Fruit fly (Drosophila melanogaster) whole organism, embryonic: ENCODE data around the gene AlaRS.

ENCODE experiments used
- Ada2b ChIP-seq: fragments of 200-800 bp; sonication (Bioruptor generic); IDR thresholded peaks from 2 replicates; pipeline ENCODE4 v1.3.6; 2022; ENCODE audit warnings: missing biosample characterization, missing genetic modification characterization
- Atf6 ChIP-seq: fragments of 200-800 bp; sonication (Bioruptor generic); IDR thresholded peaks from 2 replicates; pipeline ENCODE4 v1.3.6; 2022; ENCODE audit warnings: missing biosample characterization, missing genetic modification characterization
- Bteb2 ChIP-seq: fragments of 200-800 bp; sonication (Bioruptor generic); optimal IDR thresholded peaks from 2 replicates; lab custom pipeline; 2016; ENCODE audit warnings: missing biosample characterization, missing genetic modification characterization
- CG10462 ChIP-seq: fragments of 200-800 bp; sonication (Bioruptor generic); optimal IDR thresholded peaks from 2 replicates; lab custom pipeline; 2016; ENCODE audit warnings: missing biosample characterization, missing genetic modification characterization
- CG11695 ChIP-seq: fragments of 200-800 bp; sonication (Bioruptor generic); IDR thresholded peaks from 3 replicates; pipeline ENCODE4 v1.3.6; 2022; ENCODE audit warnings: missing biosample characterization, missing genetic modification characterization
- CG12219 ChIP-seq: fragments of 200-800 bp; sonication (Bioruptor generic); optimal IDR thresholded peaks from 3 replicates; lab custom pipeline; 2018; ENCODE audit warnings: missing biosample characterization, mild to moderate bottlenecking, missing genetic modification characterization
- CG12236 ChIP-seq: fragments of 200-800 bp; sonication (Bioruptor generic); optimal IDR thresholded peaks from 2 replicates; lab custom pipeline; 2016; ENCODE audit warnings: missing biosample characterization, missing genetic modification characterization
- CG13287 ChIP-seq: fragments of 200-800 bp; sonication (Bioruptor generic); IDR thresholded peaks from 2 replicates; pipeline ENCODE4 v1.3.6; 2022; ENCODE audit warnings: missing biosample characterization, missing genetic modification characterization; ENCODE audit not compliant: partially characterized antibody
- CG15011 ChIP-seq: fragments of 200-800 bp; sonication (Bioruptor generic); optimal IDR thresholded peaks from 3 replicates; lab custom pipeline; 2018; ENCODE audit warnings: missing biosample characterization, mild to moderate bottlenecking, missing genetic modification characterization
- CG15269 ChIP-seq: fragments of 200-800 bp; sonication (Bioruptor generic); optimal IDR thresholded peaks from 2 replicates; lab custom pipeline; 2018; ENCODE audit warnings: missing biosample characterization, mild to moderate bottlenecking, missing genetic modification characterization, moderate library complexity
- CG1529 ChIP-seq: fragments of 200-800 bp; sonication (Bioruptor generic); optimal IDR thresholded peaks from 3 replicates; lab custom pipeline; 2018; ENCODE audit warnings: missing biosample characterization, missing genetic modification characterization
- CG15696 ChIP-seq: fragments of 200-800 bp; sonication (Bioruptor generic); optimal IDR thresholded peaks from 2 replicates; lab custom pipeline; 2019; ENCODE audit warnings: missing biosample characterization, mild to moderate bottlenecking, missing genetic modification characterization, moderate library complexity
- CG17385 ChIP-seq: fragments of 200-800 bp; sonication (Bioruptor generic); optimal IDR thresholded peaks from 3 replicates; lab custom pipeline; 2018; ENCODE audit warnings: missing biosample characterization, mild to moderate bottlenecking, missing genetic modification characterization
- CG18599 ChIP-seq: fragments of 200-800 bp; sonication (Bioruptor generic); optimal IDR thresholded peaks from 3 replicates; lab custom pipeline; 2017; ENCODE audit warnings: missing biosample characterization, missing genetic modification characterization, mild to moderate bottlenecking, moderate library complexity, missing genetic modification reagents
- CG3281 ChIP-seq: fragments of 200-800 bp; sonication (Bioruptor generic); optimal IDR thresholded peaks from 3 replicates; lab custom pipeline; 2017; ENCODE audit warnings: missing biosample characterization, mild to moderate bottlenecking, missing genetic modification characterization
- CG3407 ChIP-seq: fragments of 200-800 bp; sonication (Bioruptor generic); optimal IDR thresholded peaks from 2 replicates; lab custom pipeline; 2018; ENCODE audit warnings: missing biosample characterization, mild to moderate bottlenecking, missing genetic modification characterization
- CG6683 ChIP-seq: fragments of 200-800 bp; sonication (Bioruptor generic); optimal IDR thresholded peaks from 2 replicates; lab custom pipeline; 2017; ENCODE audit warnings: missing biosample characterization, mild to moderate bottlenecking, missing genetic modification characterization, missing genetic modification reagents
- CG6813 ChIP-seq: fragments of 200-800 bp; sonication (Bioruptor generic); optimal IDR thresholded peaks from 2 replicates; lab custom pipeline; 2017; ENCODE audit warnings: missing biosample characterization, missing genetic modification characterization, mild to moderate bottlenecking, moderate library complexity, missing genetic modification reagents
- CG6854 ChIP-seq: fragments of 200-800 bp; sonication (Bioruptor generic); optimal IDR thresholded peaks from 3 replicates; lab custom pipeline; 2017; ENCODE audit warnings: missing biosample characterization, mild to moderate bottlenecking, missing genetic modification characterization
- CG7987 ChIP-seq: fragments of 200-800 bp; sonication (Bioruptor generic); optimal IDR thresholded peaks from 2 replicates; lab custom pipeline; 2018; ENCODE audit warnings: missing biosample characterization, mild to moderate bottlenecking, missing genetic modification characterization, moderate library complexity
- CG9817 ChIP-seq: fragments of 200-800 bp; sonication (Bioruptor generic); optimal IDR thresholded peaks from 2 replicates; lab custom pipeline; 2018; ENCODE audit warnings: missing biosample characterization, mild to moderate bottlenecking, missing genetic modification characterization, moderate library complexity
- CrebB ChIP-seq: fragments of 200-800 bp; sonication (Bioruptor generic); optimal IDR thresholded peaks from 3 replicates; lab custom pipeline; 2018; ENCODE audit warnings: missing biosample characterization, mild to moderate bottlenecking, missing genetic modification characterization
- Dek ChIP-seq: fragments of 200-800 bp; sonication (Bioruptor generic); optimal IDR thresholded peaks from 3 replicates; lab custom pipeline; 2019; ENCODE audit warnings: missing biosample characterization, mild to moderate bottlenecking, missing genetic modification characterization, moderate library complexity
- H2.0 ChIP-seq: fragments of 200-800 bp; sonication (Bioruptor generic); IDR thresholded peaks from 2 replicates; pipeline ENCODE4 v1.3.6; 2022; ENCODE audit warnings: missing biosample characterization, missing genetic modification characterization
- HHEX ChIP-seq: fragments of 200-800 bp; sonication (Bioruptor generic); optimal IDR thresholded peaks from 3 replicates; lab custom pipeline; 2017; ENCODE audit warnings: missing biosample characterization, mild to moderate bottlenecking, missing genetic modification characterization, missing genetic modification reagents
- HLH3B ChIP-seq: fragments of 200-800 bp; sonication (Bioruptor generic); IDR thresholded peaks from 2 replicates; pipeline ENCODE4 v1.3.6; 2022; ENCODE audit warnings: missing biosample characterization, missing genetic modification characterization
- Hand ChIP-seq: fragments of 200-800 bp; sonication (Bioruptor generic); optimal IDR thresholded peaks from 2 replicates; lab custom pipeline; 2017; ENCODE audit warnings: mild to moderate bottlenecking, missing biosample characterization, missing genetic modification reagents, missing genetic modification characterization
- Oli ChIP-seq: fragments of 200-800 bp; sonication (Bioruptor generic); optimal IDR thresholded peaks from 2 replicates; lab custom pipeline; 2018; ENCODE audit warnings: missing biosample characterization, mild to moderate bottlenecking, missing genetic modification characterization, moderate library complexity
- ab ChIP-seq: fragments of 200-800 bp; sonication (Bioruptor generic); optimal IDR thresholded peaks from 2 replicates; lab custom pipeline; 2016; ENCODE audit warnings: missing biosample characterization, missing genetic modification characterization
- caup ChIP-seq: fragments of 200-800 bp; sonication (Bioruptor generic); optimal IDR thresholded peaks from 3 replicates; lab custom pipeline; 2017; ENCODE audit warnings: missing biosample characterization, mild to moderate bottlenecking, missing genetic modification characterization, moderate library complexity; ENCODE audit not compliant: severe bottlenecking
- chif ChIP-seq, 2 experiments: fragments of 200-800 bp; sonication (Bioruptor generic); optimal IDR thresholded peaks; 3 replicates each; lab custom pipeline; 2016; ENCODE audit warnings: missing biosample characterization in 2 of 2, missing genetic modification characterization in 2 of 2
- chinmo ChIP-seq: fragments of 200-800 bp; sonication (Bioruptor generic); IDR thresholded peaks from 4 replicates; pipeline ENCODE4 v1.3.6; 2022; ENCODE audit warnings: missing biosample characterization, missing genetic modification characterization; ENCODE audit not compliant: partially characterized antibody
- crol ChIP-seq: fragments of 200-800 bp; sonication (Bioruptor generic); IDR thresholded peaks from 2 replicates; pipeline ENCODE4 v1.3.6; 2022; ENCODE audit warnings: missing biosample characterization, missing genetic modification characterization
- dpn ChIP-seq, 2 experiments: fragments of 200-800 bp; sonication (Bioruptor generic); optimal IDR thresholded peaks; 3 replicates each; lab custom pipeline; 2016; ENCODE audit warnings: missing biosample characterization in 2 of 2, missing genetic modification characterization in 2 of 2
- fd3F ChIP-seq: fragments of 200-800 bp; sonication (Bioruptor generic); optimal IDR thresholded peaks from 2 replicates; lab custom pipeline; 2018; ENCODE audit warnings: missing biosample characterization, mild to moderate bottlenecking, missing genetic modification characterization, moderate library complexity
- grau ChIP-seq: fragments of 200-800 bp; optimal IDR thresholded peaks from 3 replicates; lab custom pipeline; 2019; ENCODE audit warnings: missing biosample characterization, mild to moderate bottlenecking, missing genetic modification characterization, moderate library complexity
- gro ChIP-seq: fragments of 200-800 bp; sonication (Bioruptor generic); optimal IDR thresholded peaks from 2 replicates; lab custom pipeline; 2016; ENCODE audit warnings: missing biosample characterization, missing genetic modification characterization
- hbn ChIP-seq: fragments of 200-800 bp; sonication (Bioruptor generic); IDR thresholded peaks from 2 replicates; pipeline ENCODE4 v1.3.6; 2022; ENCODE audit warnings: missing biosample characterization, missing genetic modification characterization; ENCODE audit not compliant: partially characterized antibody
- her ChIP-seq: fragments of 200-800 bp; sonication (Bioruptor generic); optimal IDR thresholded peaks from 2 replicates; lab custom pipeline; 2016; ENCODE audit warnings: missing biosample characterization, missing genetic modification characterization
- knrl ChIP-seq: fragments of 200-800 bp; sonication (Bioruptor generic); IDR thresholded peaks from 3 replicates; pipeline ENCODE4 v1.3.6; 2022; ENCODE audit warnings: missing biosample characterization, missing genetic modification characterization; ENCODE audit not compliant: partially characterized antibody
- lmd ChIP-seq: fragments of 200-800 bp; sonication (Bioruptor generic); IDR thresholded peaks from 2 replicates; pipeline ENCODE4 v1.3.6; 2022; ENCODE audit warnings: missing biosample characterization, missing genetic modification characterization
- mirr ChIP-seq: fragments of 200-800 bp; sonication (Bioruptor generic); optimal IDR thresholded peaks from 3 replicates; lab custom pipeline; 2018; ENCODE audit warnings: missing biosample characterization, mild to moderate bottlenecking, missing genetic modification characterization
- onecut ChIP-seq: fragments of 200-800 bp; sonication (Bioruptor generic); IDR thresholded peaks from 2 replicates; pipeline ENCODE4 v1.3.6; 2022; ENCODE audit warnings: missing biosample characterization, missing genetic modification characterization
- pan ChIP-seq, 4 experiments: fragments of >200 bp in 3 of 4; fragments of 200-800 bp in 1 of 4; sonication (Bioruptor generic) in 1 of 4; optimal IDR thresholded peaks in 3 of 4; IDR thresholded peaks in 1 of 4; 2 replicates each; pipeline versions ENCODE4 v1.3.6 to Lab custom; 2017 to 2022; ENCODE audit warnings: missing biosample characterization in 2 of 4, missing genetic modification characterization in 2 of 4, mixed read lengths in 1 of 4
- rib ChIP-seq: fragments of 200-800 bp; sonication (Bioruptor generic); IDR thresholded peaks from 2 replicates; pipeline ENCODE4 v1.3.6; 2022; ENCODE audit warnings: missing biosample characterization, missing genetic modification characterization
- sqz ChIP-seq: fragments of 200-800 bp; sonication (Bioruptor generic); optimal IDR thresholded peaks from 3 replicates; lab custom pipeline; 2018; ENCODE audit warnings: missing biosample characterization, mild to moderate bottlenecking, missing genetic modification characterization
- sug ChIP-seq: fragments of 200-800 bp; optimal IDR thresholded peaks from 2 replicates; lab custom pipeline; 2019; ENCODE audit warnings: missing biosample characterization, mild to moderate bottlenecking, missing genetic modification characterization, moderate library complexity
- tx ChIP-seq: fragments of 200-800 bp; sonication (Bioruptor generic); optimal IDR thresholded peaks from 2 replicates; lab custom pipeline; 2016; ENCODE audit warnings: missing biosample characterization, missing genetic modification characterization

AlaRS gene

dm6 chr2L:8350560-8351171 lies 30.9 kb downstream of the AlaRS start (continued):
- TF ChIP-seq CG1529 (GFP tag; lab: Kevin White, UChicago) (peak; percentile 14), Ada2b (peak; percentile 12; the same call in 1 of the 2 replicates), CG12236 (GFP tag; lab: Kevin White, UChicago) (no peak), grau (tag; lab: Kevin White, UChicago) (peak; percentile 25), gro (GFP tag; lab: Kevin White, UChicago) (peak; percentile 62), her (GFP tag; lab: Kevin White, UChicago) (peak; percentile 28), Oli (tag; lab: Kevin White, UChicago) (peak; percentile 8), crol (GFP tag; lab: Robert Waterston, UW) (no peak), chif (GFP tag; optimal IDR thresholded peaks at IDR 0.05; lab: Kevin White, UChicago) (peak in 1 of 2 experiments; percentile 11), Bteb2 (GFP tag; lab: Kevin White, UChicago) (peak; percentile 30), H2.0 (0 out of 2 replicates have a peak, but pooled peaks have one; percentile 8), CG11695 (GFP tag; lab: Robert Waterston, UW) (peak; percentile 7; the same call in 1 of the 3 replicates), knrl (GFP tag; lab: Robert Waterston, UW) (no peak), dpn (GFP tag; optimal IDR thresholded peaks at IDR 0.05; lab: Kevin White, UChicago) (peak in 1 of 2 experiments; percentile 21), caup (peak; percentile 54), CG3281 (GFP tag; lab: Kevin White, UChicago) (peak; percentile 60), Atf6 (peak; percentile 76), CG15269 (tag; lab: Kevin White, UChicago) (peak; percentile 63), mirr (GFP tag; lab: Kevin White, UChicago) (peak; percentile 73), CG6854 (GFP tag; lab: Kevin White, UChicago) (peak; percentile 13), CrebB (peak; percentile 71), CG3407 (GFP tag; lab: Kevin White, UChicago) (peak; percentile 32), CG17385 (peak; percentile 55), sug (tag; lab: Kevin White, UChicago) (peak; percentile 46), Hand (GFP tag; lab: Kevin White, UChicago) (peak; percentile 52), CG7987 (GFP tag; lab: Kevin White, UChicago) (peak; percentile 44), HLH3B (GFP tag; lab: Robert Waterston, UW) (peak; percentile 29; the same call in 1 of the 2 replicates), CG18599 (peak; percentile 62), rib (GFP tag; lab: Robert Waterston, UW) (peak; percentile 33; the same call in 1 of the 2 replicates), ab (GFP tag; lab: Kevin White, UChicago) (no peak), onecut (GFP tag; lab: Robert Waterston, UW) (no peak), HHEX (GFP tag; lab: Kevin White, UChicago) (peak; percentile 61), CG9817 (peak; percentile 12), CG10462 (GFP tag; lab: Kevin White, UChicago) (no peak), CG13287 (GFP tag; lab: Robert Waterston, UW) (no peak), Dek (tag; lab: Kevin White, UChicago) (peak; percentile 41), CG15011 (GFP tag; lab: Kevin White, UChicago) (peak; percentile 47), sqz (GFP tag; lab: Kevin White, UChicago) (no peak), chinmo (GFP tag; lab: Robert Waterston, UW) (no peak), lmd (no peak), hbn (GFP tag; lab: Robert Waterston, UW) (no peak), fd3F (GFP tag; lab: Kevin White, UChicago) (peak; percentile 28), CG6813 (GFP tag; lab: Kevin White, UChicago) (peak; percentile 36), CG15696 (no peak), pan (optimal IDR thresholded peaks at IDR 0.05; lab: Kevin White, UChicago) (no peak), pan (GFP tag; optimal IDR thresholded peaks at IDR 0.05 in 1 of 2, IDR thresholded peaks at IDR 0.05 in 1 of 2) (peak in 1 of 2 experiments; percentile 35), CG12219 (GFP tag; lab: Kevin White, UChicago) (peak; percentile 39), tx (GFP tag; lab: Kevin White, UChicago) (no peak), CG6683 (peak; percentile 2)
